Worm (Caenorhabditis elegans) whole organism, L1 larva: Measurements from ENCODE around the gene bbs-5.

ENCODE experiments used
- ama-1 ChIP-seq: fragments of 150-350 bp; optimal IDR thresholded peaks from 2 replicates; lab custom pipeline; 2014
- hlh-17 ChIP-seq: fragments of 200-800 bp; sonication (Bioruptor generic); optimal IDR thresholded peaks from 2 replicates; lab custom pipeline; 2018; ENCODE audit warnings: missing genetic modification characterization, mild to moderate bottlenecking, missing compliant biosample characterization, moderate library complexity, borderline replicate concordance
- jun-1 ChIP-seq: fragments of 150-350 bp; optimal IDR thresholded peaks from 2 replicates; lab custom pipeline; 2014; ENCODE audit warnings: missing biosample characterization, missing genetic modification reagents, missing genetic modification characterization
- lin-13 ChIP-seq: fragments of 150-350 bp; optimal IDR thresholded peaks from 2 replicates; lab custom pipeline; 2014; ENCODE audit warnings: missing biosample characterization, missing genetic modification reagents, missing genetic modification characterization
- lin-35 ChIP-seq, 2 experiments: fragments of 150-350 bp; optimal IDR thresholded peaks; 2 replicates each; lab custom pipeline; 2014; ENCODE audit warnings: missing biosample characterization in 2 of 2, missing genetic modification characterization in 2 of 2, missing genetic modification reagents in 2 of 2
- nhr-12 ChIP-seq: sonication (generic microtip); optimal IDR thresholded peaks from 2 replicates; lab custom pipeline; 2017; ENCODE audit warnings: missing biosample characterization, missing genetic modification characterization
- nhr-237 ChIP-seq: fragments of 150-350 bp; optimal IDR thresholded peaks from 2 replicates; lab custom pipeline; 2014; ENCODE audit warnings: missing biosample characterization, missing genetic modification characterization
- snpc-4 ChIP-seq: fragments of 150-350 bp; optimal IDR thresholded peaks from 2 replicates; lab custom pipeline; 2014; ENCODE audit warnings: missing biosample characterization, missing genetic modification characterization
- sox-4 ChIP-seq: sonication (generic microtip); optimal IDR thresholded peaks from 2 replicates; lab custom pipeline; 2016; ENCODE audit warnings: missing genetic modification characterization, missing compliant biosample characterization
- unc-62 ChIP-seq: fragments of 150-350 bp; optimal IDR thresholded peaks from 2 replicates; lab custom pipeline; 2014; ENCODE audit warnings: missing biosample characterization, missing genetic modification reagents, missing genetic modification characterization
- unc-86 ChIP-seq: sonication (generic microtip); optimal IDR thresholded peaks from 2 replicates; lab custom pipeline; 2016; ENCODE audit warnings: missing genetic modification characterization, missing compliant biosample characterization

- no peak for TF ChIP-seq sox-4 (tag; lab: Kevin White, UChicago)
- TF ChIP-seq ama-1 (lab: Kevin White, UChicago) = no peak
- no peak for TF ChIP-seq snpc-4 (tag; lab: Kevin White, UChicago)
- TF ChIP-seq hlh-17 (GFP tag; lab: Kevin White, UChicago) = no peak
- TF ChIP-seq nhr-237 (tag; lab: Kevin White, UChicago) = no peak
- TF ChIP-seq nhr-12 (tag; lab: Kevin White, UChicago) = no peak
- TF ChIP-seq lin-35 (GFP tag; optimal IDR thresholded peaks at IDR 0.05; lab: Kevin White, UChicago) = no peak
- TF ChIP-seq unc-86 = no peak
- TF ChIP-seq unc-62 (GFP tag; lab: Kevin White, UChicago) = no peak
- TF ChIP-seq lin-13 (GFP tag; lab: Kevin White, UChicago) = no peak
- TF ChIP-seq jun-1 (tag; lab: Kevin White, UChicago) = no peak
These were observed 27.6 kb downstream of the bbs-5 start, which contains the start of gene paml-1 for ce11 chrIII:10233979-10234378.
